Fruit fly (Drosophila melanogaster): ENCODE data around the gene Ccp84Af.

DNA sequence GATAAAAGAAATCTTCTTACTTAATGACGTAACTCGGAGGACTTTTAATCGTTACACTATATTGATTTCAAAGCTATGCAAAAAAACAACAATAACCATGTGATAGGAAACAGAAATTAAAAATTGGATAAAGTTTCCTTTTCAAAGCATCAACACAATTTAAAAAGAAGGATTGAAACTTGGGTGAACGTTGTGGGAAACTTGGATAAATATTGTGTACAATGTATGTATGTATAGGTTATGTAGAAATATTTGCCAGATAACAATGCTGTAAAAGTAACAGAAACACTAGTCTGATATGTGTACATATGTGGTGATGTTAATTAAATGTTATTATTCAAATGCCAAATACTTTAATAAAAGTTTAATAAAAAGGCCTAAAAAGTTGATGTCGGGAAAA is 16.3 kb upstream of the Ccp84Af start:
- TF ChIP-seq hb (GFP tag; IDR thresholded peaks at IDR 0.05; ENCODE audit: partially characterized antibody), result no peak
- no peak for TF ChIP-seq tup (GFP tag; optimal IDR thresholded peaks at IDR 0.05)
- TF ChIP-seq Rx (GFP tag; IDR thresholded peaks at IDR 0.05), result no peak
